Worm (Caenorhabditis elegans) whole organism, mixed stage, embryonic: ENCODE data around the gene clec-75.

Experiments
- bed-3 ChIP-seq: fragments of 200-800 bp; sonication (Bioruptor generic); optimal IDR thresholded peaks from 3 replicates; lab custom pipeline; 2018; ENCODE audit warnings: mild to moderate bottlenecking, missing genetic modification characterization, moderate library complexity, missing compliant biosample characterization
- blmp-1 ChIP-seq: fragments of 150-350 bp; optimal IDR thresholded peaks from 2 replicates; lab custom pipeline; 2014; ENCODE audit warnings: missing biosample characterization, missing genetic modification characterization
- ceh-39 ChIP-seq: fragments of 150-350 bp; optimal IDR thresholded peaks from 2 replicates; lab custom pipeline; 2014; ENCODE audit warnings: missing biosample characterization, missing genetic modification characterization
- ceh-43 ChIP-seq: fragments of 200-800 bp; sonication (Bioruptor generic); optimal IDR thresholded peaks from 2 replicates; lab custom pipeline; 2018; ENCODE audit warnings: mild to moderate bottlenecking, missing genetic modification characterization, moderate library complexity, missing compliant biosample characterization
- ceh-83 ChIP-seq: fragments of 200-800 bp; sonication (Bioruptor generic); optimal IDR thresholded peaks from 2 replicates; lab custom pipeline; 2018; ENCODE audit warnings: mild to moderate bottlenecking, missing genetic modification characterization, missing compliant biosample characterization
- ces-1 ChIP-seq: fragments of 150-350 bp; optimal IDR thresholded peaks from 2 replicates; lab custom pipeline; 2014; ENCODE audit warnings: missing biosample characterization, missing genetic modification reagents, missing genetic modification characterization
- drap-1 ChIP-seq: fragments of 200-800 bp; sonication (Bioruptor generic); optimal IDR thresholded peaks from 3 replicates; lab custom pipeline; 2018; ENCODE audit warnings: mild to moderate bottlenecking, missing genetic modification characterization, missing compliant biosample characterization
- elt-1 ChIP-seq: sonication (generic microtip); optimal IDR thresholded peaks from 2 replicates; lab custom pipeline; 2017; ENCODE audit warnings: missing genetic modification characterization, mild to moderate bottlenecking, missing compliant biosample characterization, antibody characterized with exemption, moderate library complexity, borderline replicate concordance; ENCODE audit not compliant: insufficient read depth
- elt-3 ChIP-seq: fragments of 150-350 bp; optimal IDR thresholded peaks from 2 replicates; lab custom pipeline; 2014; ENCODE audit warnings: missing biosample characterization, missing genetic modification characterization
- flh-1 ChIP-seq: fragments of 200-800 bp; sonication (Bioruptor generic); optimal IDR thresholded peaks from 2 replicates; lab custom pipeline; 2018; ENCODE audit warnings: mild to moderate bottlenecking, missing genetic modification characterization, moderate library complexity, missing compliant biosample characterization
- ham-2 ChIP-seq: fragments of 200-800 bp; sonication (Bioruptor generic); optimal IDR thresholded peaks from 2 replicates; lab custom pipeline; 2018; ENCODE audit warnings: mild to moderate bottlenecking, missing genetic modification characterization, missing compliant biosample characterization
- hlh-1 ChIP-seq: fragments of 150-350 bp; optimal IDR thresholded peaks from 2 replicates; lab custom pipeline; 2014; ENCODE audit warnings: missing biosample characterization, missing genetic modification reagents, missing genetic modification characterization
- lin-13 ChIP-seq: fragments of 150-350 bp; optimal IDR thresholded peaks from 2 replicates; lab custom pipeline; 2014; ENCODE audit warnings: missing biosample characterization, missing genetic modification characterization
- lin-32 ChIP-seq: fragments of 200-800 bp; sonication (Bioruptor generic); optimal IDR thresholded peaks from 2 replicates; lab custom pipeline; 2018; ENCODE audit warnings: mild to moderate bottlenecking, missing genetic modification characterization, missing compliant biosample characterization
- lsy-2 ChIP-seq: fragments of 150-350 bp; optimal IDR thresholded peaks from 2 replicates; lab custom pipeline; 2014; ENCODE audit warnings: missing biosample characterization, missing genetic modification characterization
- mab-5 ChIP-seq: fragments of 150-350 bp; optimal IDR thresholded peaks from 2 replicates; lab custom pipeline; 2014; ENCODE audit warnings: missing biosample characterization, missing genetic modification characterization
- mep-1 ChIP-seq: fragments of 150-350 bp; optimal IDR thresholded peaks from 2 replicates; lab custom pipeline; 2017; ENCODE audit warnings: missing biosample characterization, missing genetic modification reagents, missing genetic modification characterization, inconsistent platforms
- mls-2 ChIP-seq: sonication (generic microtip); optimal IDR thresholded peaks from 2 replicates; lab custom pipeline; 2016; ENCODE audit warnings: mild to moderate bottlenecking, missing genetic modification characterization, moderate library complexity, missing compliant biosample characterization
- nhr-12 ChIP-seq: fragments of 150-350 bp; optimal IDR thresholded peaks from 2 replicates; lab custom pipeline; 2014; ENCODE audit warnings: missing biosample characterization, missing genetic modification characterization
- nhr-2 ChIP-seq: fragments of 150-350 bp; optimal IDR thresholded peaks from 2 replicates; lab custom pipeline; 2014; ENCODE audit warnings: missing biosample characterization, missing genetic modification characterization
- nhr-237 ChIP-seq: fragments of 150-350 bp; optimal IDR thresholded peaks from 2 replicates; lab custom pipeline; 2014; ENCODE audit warnings: missing biosample characterization, missing genetic modification characterization
- nhr-28 ChIP-seq: fragments of 150-350 bp; optimal IDR thresholded peaks from 2 replicates; lab custom pipeline; 2014; ENCODE audit warnings: missing biosample characterization, missing genetic modification characterization
- nhr-76 ChIP-seq: sonication (generic microtip); optimal IDR thresholded peaks from 2 replicates; lab custom pipeline; 2017; ENCODE audit warnings: missing biosample characterization, missing genetic modification characterization
- pha-4 ChIP-seq: fragments of 150-350 bp; optimal IDR thresholded peaks from 2 replicates; lab custom pipeline; 2018; ENCODE audit warnings: missing biosample characterization, missing genetic modification reagents, missing genetic modification characterization
- sem-2 ChIP-seq: fragments of 200-800 bp; sonication (Bioruptor generic); optimal IDR thresholded peaks from 2 replicates; lab custom pipeline; 2018; ENCODE audit warnings: mild to moderate bottlenecking, missing genetic modification characterization, missing compliant biosample characterization
- snpc-4 ChIP-seq: fragments of 150-350 bp; optimal IDR thresholded peaks from 2 replicates; lab custom pipeline; 2014; ENCODE audit warnings: missing biosample characterization, missing genetic modification characterization
- unc-120 ChIP-seq: sonication (generic microtip); optimal IDR thresholded peaks from 2 replicates; lab custom pipeline; 2017; ENCODE audit warnings: missing genetic modification characterization, missing compliant biosample characterization; ENCODE audit not compliant: poor library complexity, severe bottlenecking
- unc-39 ChIP-seq: fragments of 150-350 bp; optimal IDR thresholded peaks from 2 replicates; lab custom pipeline; 2014; ENCODE audit warnings: missing biosample characterization, missing genetic modification characterization
- unc-62 ChIP-seq: fragments of 150-350 bp; optimal IDR thresholded peaks from 2 replicates; lab custom pipeline; 2014; ENCODE audit warnings: missing biosample characterization, missing genetic modification reagents, missing genetic modification characterization
- zip-8 ChIP-seq: fragments of 150-350 bp; optimal IDR thresholded peaks from 2 replicates; lab custom pipeline; 2014; ENCODE audit warnings: missing biosample characterization, missing genetic modification characterization
- ztf-11 ChIP-seq: fragments of 150-350 bp; optimal IDR thresholded peaks from 2 replicates; lab custom pipeline; 2014; ENCODE audit warnings: missing biosample characterization, missing genetic modification characterization

The clec-75 gene

DNA sequence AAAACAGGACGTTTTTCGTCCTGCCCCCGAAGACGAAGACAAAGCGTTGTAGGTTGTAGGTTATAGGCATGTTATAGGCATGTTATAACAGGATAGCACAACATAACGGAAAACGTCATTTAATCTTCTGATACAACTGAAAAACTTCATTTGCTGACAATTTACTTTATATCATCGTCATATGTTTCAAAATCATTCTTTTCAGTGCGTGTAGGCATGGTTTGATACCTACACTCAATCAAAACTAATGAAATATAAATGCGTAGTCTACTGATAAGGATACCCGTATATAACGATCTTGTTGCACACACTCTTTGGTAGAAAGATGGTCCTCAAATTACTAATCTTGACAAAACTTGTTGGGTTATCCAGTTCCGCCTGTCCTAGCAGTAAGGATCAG, 3.8 kb upstream of the clec-75 start, which contains the start of gene clec-74:
clec-74 (plus strand) TSS at position 301 of the 400 bp plus-strand sequence.
- TF ChIP-seq ces-1 (GFP tag; lab: Kevin White, UChicago) (no peak), nhr-237 (tag; lab: Kevin White, UChicago) (no peak), zip-8 (no peak), sem-2 (GFP tag; lab: Kevin White, UChicago) (no peak), mls-2 (no peak), unc-120 (tag; lab: Kevin White, UChicago) (no peak), ceh-43 (GFP tag; lab: Kevin White, UChicago) (no peak), ceh-39 (no peak), mab-5 (tag; lab: Kevin White, UChicago) (no peak), hlh-1 (tag; lab: Kevin White, UChicago) (no peak), nhr-12 (tag; lab: Kevin White, UChicago) (no peak), mep-1 (tag; lab: Kevin White, UChicago) (no peak), snpc-4 (tag; lab: Kevin White, UChicago) (no peak), nhr-76 (tag; lab: Kevin White, UChicago) (no peak), elt-1 (tag; lab: Kevin White, UChicago) (no peak), ceh-83 (GFP tag; lab: Kevin White, UChicago) (no peak), flh-1 (GFP tag; lab: Kevin White, UChicago) (no peak)
- TF ChIP-seq, all 35 proteins: peak for 0

DNA sequence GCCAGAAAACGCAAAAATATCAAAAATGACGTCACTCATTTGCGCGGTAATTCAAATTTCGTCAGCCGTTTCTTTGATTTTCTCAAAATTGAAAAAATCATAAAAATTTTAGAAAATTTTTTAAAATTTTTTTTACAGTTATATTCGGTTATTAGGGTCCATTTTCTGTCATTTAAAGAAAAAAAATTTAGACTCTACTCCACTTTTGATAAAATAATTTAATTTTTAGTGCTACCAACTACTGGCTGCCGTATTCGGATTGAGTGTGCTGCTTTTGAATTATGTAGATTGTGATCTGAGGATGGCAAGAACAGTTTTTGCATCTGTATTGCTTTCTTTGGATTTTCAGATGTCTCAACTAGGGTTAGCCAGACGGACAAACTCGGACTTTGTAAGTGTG, 2.0 kb downstream of the clec-75 start, which contains the start of gene Y46C8AM.1:
Y46C8AM.1 (plus strand) TSS at position 301 of the 400 bp plus-strand sequence.
- TF ChIP-seq ham-2 (GFP tag; lab: Kevin White, UChicago), result no peak
- TF ChIP-seq ceh-43 (GFP tag; lab: Kevin White, UChicago), result no peak
- TF ChIP-seq nhr-2, result no peak
- TF ChIP-seq blmp-1 (tag; lab: Kevin White, UChicago), result no peak
- no peak for TF ChIP-seq zip-8
- no peak for TF ChIP-seq lsy-2 (tag; lab: Kevin White, UChicago)
- TF ChIP-seq unc-120 (tag; lab: Kevin White, UChicago), result no peak
- no peak for TF ChIP-seq nhr-237 (tag; lab: Kevin White, UChicago)
- TF ChIP-seq elt-3 (tag; lab: Kevin White, UChicago), result no peak
- no peak for TF ChIP-seq bed-3
- TF ChIP-seq, all 35 proteins: peak for 0

DNA sequence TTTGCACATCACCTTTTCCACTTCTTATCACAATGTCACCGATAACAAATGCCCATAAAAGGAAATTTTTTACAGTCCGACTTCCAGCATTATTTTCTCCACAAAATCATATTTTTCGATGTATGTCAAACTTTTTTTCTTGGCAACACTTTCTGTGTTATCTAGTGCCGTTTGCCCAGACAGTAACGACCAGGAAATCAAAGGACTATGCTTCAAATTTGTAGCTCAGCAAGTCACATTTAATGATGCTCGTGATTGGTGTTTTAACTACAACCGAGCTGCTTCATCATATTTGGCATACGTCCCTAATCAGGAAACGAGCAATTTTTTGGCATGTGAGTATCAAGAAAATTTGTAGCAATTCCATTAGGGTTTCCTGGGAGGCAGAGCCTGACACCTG, 3.0 kb downstream of the clec-75 start:
- TF ChIP-seq unc-39 (tag; lab: Kevin White, UChicago) (no peak), ces-1 (GFP tag; lab: Kevin White, UChicago) (no peak), zip-8 (no peak), ceh-39 (no peak), lin-32 (GFP tag; lab: Kevin White, UChicago) (no peak), blmp-1 (tag; lab: Kevin White, UChicago) (no peak), nhr-2 (no peak)

DNA sequence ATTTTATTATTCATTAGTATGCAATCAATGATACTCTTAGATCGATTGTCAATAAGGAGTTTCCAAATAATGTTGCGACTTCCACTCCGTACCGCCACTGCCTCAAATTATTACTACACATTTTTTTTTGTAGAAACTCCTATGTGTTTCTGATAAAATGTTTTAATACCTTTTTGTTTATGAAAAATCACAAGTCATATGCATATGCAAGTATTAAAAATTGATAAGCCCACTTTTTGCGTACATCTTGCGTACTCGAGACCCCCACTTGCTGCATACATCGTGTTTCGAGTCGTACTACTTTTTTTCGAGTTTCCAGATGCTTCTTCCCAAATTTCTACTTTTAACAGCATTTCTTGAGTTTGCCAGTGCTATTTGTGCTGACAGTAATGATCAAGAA, 4.5 kb downstream of the clec-75 start, which contains the start of gene clec-76:
clec-76 (plus strand) TSS at position 234 of the 400 bp plus-strand sequence.
- TF ChIP-seq ceh-43 (GFP tag; lab: Kevin White, UChicago) (no peak), unc-39 (tag; lab: Kevin White, UChicago) (no peak), mep-1 (tag; lab: Kevin White, UChicago) (no peak), nhr-12 (tag; lab: Kevin White, UChicago) (no peak), nhr-237 (tag; lab: Kevin White, UChicago) (no peak), flh-1 (GFP tag; lab: Kevin White, UChicago) (no peak)
- TF ChIP-seq, all 35 proteins: peak for 0

DNA sequence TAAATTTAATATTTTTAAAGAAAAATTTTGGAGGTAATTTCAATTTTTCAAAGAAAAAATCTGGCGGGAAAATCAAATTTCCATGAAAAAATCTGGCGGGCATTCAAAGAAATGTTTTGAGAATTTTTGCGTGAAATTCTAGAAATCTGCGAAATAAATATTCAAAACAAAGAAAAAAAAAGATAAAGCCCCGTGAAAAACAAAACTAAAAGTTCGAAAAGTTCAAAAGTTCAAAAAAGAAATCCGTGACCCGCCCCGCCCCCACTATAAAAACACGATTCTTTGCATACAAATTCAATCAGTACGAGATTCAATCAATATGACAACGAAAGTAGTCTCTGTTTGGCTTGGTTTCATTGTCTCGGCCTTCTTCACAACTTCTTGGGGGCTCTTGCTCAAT, 12.5 kb downstream of the clec-75 start, which contains the start of gene clec-79:
clec-79 (plus strand) TSS at position 301 of the 400 bp plus-strand sequence.
- TF ChIP-seq pha-4 (tag; lab: Kevin White, UChicago), result no peak

DNA sequence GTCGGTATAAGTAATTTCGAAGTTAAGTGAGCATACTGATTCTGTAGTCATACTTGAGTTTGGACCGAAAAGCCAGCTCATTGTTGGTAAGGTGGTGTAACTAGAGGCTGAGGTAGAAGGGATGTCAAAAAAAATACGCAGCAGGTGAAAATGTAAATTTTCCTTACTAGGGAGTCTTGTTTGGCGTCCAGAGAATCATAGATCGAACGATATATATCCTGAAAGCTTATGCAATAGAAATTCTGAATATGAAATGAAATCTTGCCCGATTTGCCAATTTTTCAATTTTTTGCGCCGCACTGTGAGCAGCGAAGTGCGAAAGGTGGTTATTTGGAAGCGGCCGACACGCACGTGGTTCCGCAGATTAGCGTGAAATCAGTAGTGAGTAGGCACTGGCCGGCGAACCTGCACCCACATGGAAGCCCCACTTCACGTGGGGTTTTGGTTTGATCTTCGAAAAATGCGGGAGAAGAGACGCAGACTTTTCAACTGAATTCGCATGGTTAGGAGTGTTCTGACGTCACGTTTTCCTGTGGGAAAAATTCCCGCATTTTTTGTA, 17.5 kb downstream of the clec-75 start, which contains the start of gene srh-220:
srh-220 (minus strand) TSS at position 51 of the 559 bp plus-strand sequence.
- no peak for TF ChIP-seq ces-1 (GFP tag; lab: Kevin White, UChicago)
- no peak for TF ChIP-seq flh-1 (GFP tag; lab: Kevin White, UChicago)
- TF ChIP-seq nhr-2, result no peak
- TF ChIP-seq unc-62 (GFP tag; lab: Kevin White, UChicago), result no peak
- no peak for TF ChIP-seq elt-1 (tag; lab: Kevin White, UChicago)
- TF ChIP-seq unc-39 (tag; lab: Kevin White, UChicago), result no peak
- TF ChIP-seq nhr-12 (tag; lab: Kevin White, UChicago), result no peak
- TF ChIP-seq sem-2 (GFP tag; lab: Kevin White, UChicago), result no peak
- no peak for TF ChIP-seq lsy-2 (tag; lab: Kevin White, UChicago)
- TF ChIP-seq ztf-11 (tag; lab: Kevin White, UChicago), result no peak
- TF ChIP-seq drap-1 (GFP tag; lab: Kevin White, UChicago), result no peak
- no peak for TF ChIP-seq lin-13 (tag; lab: Kevin White, UChicago)
- TF ChIP-seq mab-5 (tag; lab: Kevin White, UChicago), result no peak
- TF ChIP-seq zip-8, result no peak
- TF ChIP-seq ceh-43 (GFP tag; lab: Kevin White, UChicago), result no peak
- no peak for TF ChIP-seq nhr-76 (tag; lab: Kevin White, UChicago)
- no peak for TF ChIP-seq nhr-28 (tag; lab: Kevin White, UChicago)
- no peak for TF ChIP-seq hlh-1 (tag; lab: Kevin White, UChicago)
